Fruit fly (Drosophila melanogaster): ENCODE results near the gene CG2493.

DNA sequence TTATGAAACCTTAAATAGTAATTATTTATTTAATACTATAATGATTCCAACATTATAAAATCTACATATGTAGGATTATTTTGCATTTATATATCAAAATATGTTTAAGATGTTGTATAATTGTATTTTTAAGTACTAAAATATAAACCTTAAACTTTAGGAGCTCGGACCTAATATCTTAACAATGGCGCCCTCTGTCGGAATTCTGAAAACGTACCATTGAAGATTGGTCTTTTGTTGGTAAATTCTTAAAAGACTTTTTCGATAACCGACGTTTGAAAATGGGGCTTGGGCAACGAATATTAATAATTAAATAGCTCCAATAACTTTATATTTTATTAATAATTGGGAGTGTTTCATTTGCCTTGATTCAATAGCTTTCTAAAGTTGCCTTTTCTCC is 25.4 kb downstream of the CG2493 start:
- TF ChIP-seq insv (optimal IDR thresholded peaks at IDR 0.05), result no peak
- TF ChIP-seq psq (optimal IDR thresholded peaks at IDR 0.05), result no peak
- TF ChIP-seq Myc (optimal IDR thresholded peaks at IDR 0.05), result no peak
